Fruit fly (Drosophila melanogaster): ENCODE data around the gene CG13784.
A peak's percentile ranks its signal among the peaks of the same experiment; 100 is the strongest.

CG13784 gene

dm6 chr2L:7188530-7188996 lies 31.3 kb downstream of the CG13784 start (continued):
- TF ChIP-seq ATbp (GFP tag; optimal IDR thresholded peaks at IDR 0.05) (peak; percentile 99), CG9817 (tag; optimal IDR thresholded peaks at IDR 0.05) (peak; percentile 98), Max (GFP tag; optimal IDR thresholded peaks at IDR 0.05) (peak; percentile 97), CG12104 (GFP tag; optimal IDR thresholded peaks at IDR 0.05) (peak; percentile 97), Sox102F (GFP tag; optimal IDR thresholded peaks at IDR 0.05) (peak; percentile 98), Bteb2 (GFP tag; optimal IDR thresholded peaks at IDR 0.05) (peak; percentile 94), slou (GFP tag; optimal IDR thresholded peaks at IDR 0.05) (peak; percentile 98), odd (GFP tag; optimal IDR thresholded peaks at IDR 0.05) (peak; percentile 97), Stat92E (GFP tag; optimal IDR thresholded peaks at IDR 0.05) (peak in 1 of 3 experiments; percentile 88), Six4 (GFP tag; optimal IDR thresholded peaks at IDR 0.05) (peak; percentile 97), CG2678 (tag; optimal IDR thresholded peaks at IDR 0.05) (peak; percentile 99), cwo (GFP tag; optimal IDR thresholded peaks at IDR 0.05) (peak; percentile 97), CG10267 (tag; optimal IDR thresholded peaks at IDR 0.05) (peak; percentile 94), PHDP (tag; optimal IDR thresholded peaks at IDR 0.05) (peak; percentile 99), az2 (GFP tag; optimal IDR thresholded peaks at IDR 0.05) (peak; percentile 98), oc (tag; optimal IDR thresholded peaks at IDR 0.05) (peak; percentile 98), nmo (GFP tag; optimal IDR thresholded peaks at IDR 0.05) (peak; percentile 99), E2f1 (GFP tag; IDR thresholded peaks at IDR 0.05) (peak; percentile 98), CG7963 (GFP tag; IDR thresholded peaks at IDR 0.05; ENCODE audit: partially characterized antibody) (no peak), BtbVII (GFP tag; optimal IDR thresholded peaks at IDR 0.05) (peak; percentile 97), ind (GFP tag; optimal IDR thresholded peaks at IDR 0.05) (peak; percentile 97), pb (GFP tag; optimal IDR thresholded peaks at IDR 0.05) (peak; percentile 93), zfh2 (GFP tag; optimal IDR thresholded peaks at IDR 0.05) (peak; percentile 96), CG11456 (GFP tag; IDR thresholded peaks at IDR 0.05) (peak; percentile 97), knrl (GFP tag; IDR thresholded peaks at IDR 0.05; ENCODE audit: partially characterized antibody) (no peak; the same call in 2 of the 3 replicates), Hr78 (GFP tag; optimal IDR thresholded peaks at IDR 0.05) (peak in 1 of 2 experiments; percentile 96), ftz-f1 (GFP tag; optimal IDR thresholded peaks at IDR 0.05) (peak; percentile 88), NfI (GFP tag; optimal IDR thresholded peaks at IDR 0.05) (peak; percentile 98), slp2 (GFP tag; optimal IDR thresholded peaks at IDR 0.05) (peak; percentile 97), ERR (GFP tag; optimal IDR thresholded peaks at IDR 0.05) (peak; percentile 88), HLH54F (GFP tag; optimal IDR thresholded peaks at IDR 0.05) (peak; percentile 97), ara (GFP tag; IDR thresholded peaks at IDR 0.05) (peak; percentile 98), btn (GFP tag; optimal IDR thresholded peaks at IDR 0.05) (peak; percentile 91), pita (GFP tag; optimal IDR thresholded peaks at IDR 0.05) (no peak), nau (GFP tag; optimal IDR thresholded peaks at IDR 0.05) (peak; percentile 98), HHEX (GFP tag; optimal IDR thresholded peaks at IDR 0.05) (peak; percentile 98), Mrtf (GFP tag; IDR thresholded peaks at IDR 0.05) (peak; percentile 98), CG14050 (GFP tag; IDR thresholded peaks at IDR 0.05) (peak; percentile 98), CG3847 (GFP tag; IDR thresholded peaks at IDR 0.05) (peak; percentile 98), tna (GFP tag; IDR thresholded peaks at IDR 0.05; ENCODE audit: partially characterized antibody) (no peak), CG10462 (GFP tag; optimal IDR thresholded peaks at IDR 0.05) (peak; percentile 97), tin (GFP tag; optimal IDR thresholded peaks at IDR 0.05) (peak; percentile 98), ham (GFP tag; IDR thresholded peaks at IDR 0.05) (peak; percentile 90), ssp (GFP tag; IDR thresholded peaks at IDR 0.05) (peak; percentile 93), CG6813 (GFP tag; optimal IDR thresholded peaks at IDR 0.05) (peak; percentile 96), CG3163 (GFP tag; optimal IDR thresholded peaks at IDR 0.05) (peak; percentile 77), CG8281 (tag; optimal IDR thresholded peaks at IDR 0.05) (peak; percentile 83), CG8478 (optimal IDR thresholded peaks at IDR 0.05) (no peak), CG6689 (GFP tag; IDR thresholded peaks at IDR 0.05) (peak; percentile 98), sug (tag; optimal IDR thresholded peaks at IDR 0.05) (peak; percentile 97)

Data from whole organism, embryonic.